Worm (Caenorhabditis elegans) whole organism, late embryonic: Measurements from ENCODE around the gene mrpl-40.

Experiments
- ama-1 ChIP-seq: fragments of 150-350 bp; optimal IDR thresholded peaks from 2 replicates; lab custom pipeline; 2014
- ceh-14 ChIP-seq: sonication (generic microtip); optimal IDR thresholded peaks from 2 replicates; lab custom pipeline; 2016; ENCODE audit warnings: missing genotype, missing genetic modification characterization, missing compliant biosample characterization
- ceh-34 ChIP-seq: sonication (generic microtip); optimal IDR thresholded peaks from 2 replicates; lab custom pipeline; 2016; ENCODE audit warnings: mild to moderate bottlenecking, missing genetic modification characterization, missing compliant biosample characterization
- tbx-2 ChIP-seq: sonication (generic microtip); optimal IDR thresholded peaks from 2 replicates; lab custom pipeline; 2016; ENCODE audit warnings: missing genetic modification characterization, missing compliant biosample characterization

DNA sequence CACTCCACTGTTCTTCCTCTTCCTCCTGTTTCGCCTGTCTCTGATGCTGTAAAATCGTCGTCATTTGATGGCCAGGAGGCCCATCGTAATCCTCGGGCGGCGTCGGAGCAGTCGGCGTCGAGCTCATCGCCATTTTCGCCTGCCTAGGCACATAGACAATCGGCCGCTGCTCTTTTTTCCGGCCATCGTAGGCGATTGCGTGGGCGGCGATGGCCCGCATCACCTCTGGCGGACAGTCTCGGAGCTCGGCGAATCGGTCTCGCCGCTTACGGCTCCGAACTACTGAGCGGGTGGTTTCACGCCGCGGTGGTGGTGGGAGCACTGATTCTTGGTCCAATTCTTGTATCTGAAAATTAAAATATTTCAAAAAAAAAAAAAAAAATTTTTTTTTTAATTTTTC lies 15.3 kb upstream of the mrpl-40 start:
- TF ChIP-seq tbx-2 (tag; lab: Kevin White, UChicago) (no peak), ceh-34 (tag; lab: Kevin White, UChicago) (no peak), ama-1 (lab: Kevin White, UChicago) (no peak), ceh-14 (tag; lab: Kevin White, UChicago) (no peak)
